Fruit fly (Drosophila melanogaster) whole organism, prepupa: ENCODE measurements around the gene CG14963.
A peak's percentile ranks its signal among the peaks of the same experiment; 100 is the strongest.

Experiments used
- CG10631 ChIP-seq: fragments of 200-800 bp; sonication (Bioruptor generic); optimal IDR thresholded peaks from 2 replicates; lab custom pipeline; 2016; ENCODE audit warnings: missing biosample characterization, missing genetic modification characterization
- CG11762 ChIP-seq: fragments of 200-800 bp; sonication (Bioruptor generic); optimal IDR thresholded peaks from 3 replicates; lab custom pipeline; 2016; ENCODE audit warnings: missing biosample characterization, missing genetic modification characterization; ENCODE audit not compliant: insufficient read depth
- CG11902 ChIP-seq: fragments of 200-800 bp; sonication (Bioruptor generic); optimal IDR thresholded peaks from 3 replicates; lab custom pipeline; 2016; ENCODE audit warnings: missing biosample characterization, missing genetic modification characterization
- CG15336 ChIP-seq: fragments of 200-800 bp; sonication (Bioruptor generic); IDR thresholded peaks from 2 replicates; pipeline ENCODE4 v1.3.6; 2022; ENCODE audit warnings: missing biosample characterization, missing genetic modification characterization
- CG3032 ChIP-seq: fragments of 200-800 bp; optimal IDR thresholded peaks from 2 replicates; lab custom pipeline; 2019; ENCODE audit warnings: missing biosample characterization, mild to moderate bottlenecking, missing genetic modification characterization, moderate library complexity
- CG31627 ChIP-seq: fragments of 200-800 bp; sonication (Bioruptor generic); optimal IDR thresholded peaks from 3 replicates; lab custom pipeline; 2016; ENCODE audit warnings: missing biosample characterization, missing genetic modification characterization
- CG32006 ChIP-seq: fragments of 200-800 bp; sonication (Bioruptor generic); optimal IDR thresholded peaks from 3 replicates; lab custom pipeline; 2017; ENCODE audit warnings: missing biosample characterization, mild to moderate bottlenecking, missing genetic modification characterization
- CG34406 ChIP-seq: fragments of 200-800 bp; sonication (Bioruptor generic); optimal IDR thresholded peaks from 3 replicates; lab custom pipeline; 2016; ENCODE audit warnings: missing biosample characterization, missing genetic modification characterization
- CG4318 ChIP-seq: fragments of 200-800 bp; sonication (Bioruptor generic); optimal IDR thresholded peaks from 3 replicates; lab custom pipeline; 2017; ENCODE audit warnings: missing biosample characterization, mild to moderate bottlenecking, missing genetic modification characterization
- CG6163 ChIP-seq: fragments of 200-800 bp; sonication (Bioruptor generic); IDR thresholded peaks from 3 replicates; pipeline ENCODE4 v1.3.6; 2022; ENCODE audit warnings: missing biosample characterization, missing genetic modification characterization
- CG7368 ChIP-seq: fragments of 200-800 bp; sonication (Bioruptor generic); optimal IDR thresholded peaks from 3 replicates; lab custom pipeline; 2016; ENCODE audit warnings: missing biosample characterization, missing genetic modification characterization
- CG8319 ChIP-seq: fragments of 200-800 bp; sonication (Bioruptor generic); optimal IDR thresholded peaks from 3 replicates; lab custom pipeline; 2016; ENCODE audit warnings: missing biosample characterization, missing genetic modification characterization
- CG8632 ChIP-seq: fragments of 200-800 bp; sonication (Bioruptor generic); optimal IDR thresholded peaks from 3 replicates; lab custom pipeline; 2016; ENCODE audit warnings: missing biosample characterization, missing genetic modification characterization
- Eip78C ChIP-seq: fragments of 200-800 bp; sonication (Bioruptor generic); peaks from one replicate; lab custom pipeline; 2016; ENCODE audit warnings: missing biosample characterization, missing genetic modification characterization
- Eip93F ChIP-seq: fragments of 200-800 bp; sonication (Bioruptor generic); optimal IDR thresholded peaks from 2 replicates; lab custom pipeline; 2016; ENCODE audit warnings: missing biosample characterization, mild to moderate bottlenecking, missing genetic modification characterization
- Gug ChIP-seq: fragments of 200-800 bp; sonication (Bioruptor generic); IDR thresholded peaks from 2 replicates; pipeline ENCODE4 v1.3.6; 2022; ENCODE audit warnings: missing biosample characterization, missing genetic modification characterization
- Hr38 ChIP-seq: sonication (Bioruptor generic); optimal IDR thresholded peaks from 2 replicates; lab custom pipeline; 2016; ENCODE audit warnings: missing biosample characterization, missing genetic modification characterization
- Hr39 ChIP-seq: fragments of 200-800 bp; sonication (Bioruptor generic); optimal IDR thresholded peaks from 2 replicates; lab custom pipeline; 2016; ENCODE audit warnings: missing biosample characterization, missing genetic modification characterization
- Lpt ChIP-seq: fragments of 200-800 bp; sonication (Bioruptor generic); optimal IDR thresholded peaks from 3 replicates; lab custom pipeline; 2016; ENCODE audit warnings: missing biosample characterization, missing genetic modification characterization
- Met ChIP-seq: fragments of 200-800 bp; sonication (Bioruptor generic); optimal IDR thresholded peaks from 3 replicates; lab custom pipeline; 2016; ENCODE audit warnings: missing biosample characterization, missing genetic modification characterization
- OdsH ChIP-seq: fragments of 200-800 bp; sonication (Bioruptor generic); optimal IDR thresholded peaks from 3 replicates; lab custom pipeline; 2016; ENCODE audit warnings: missing biosample characterization, missing genetic modification characterization
- Smox ChIP-seq: fragments of 200-800 bp; sonication (Bioruptor generic); optimal IDR thresholded peaks from 3 replicates; lab custom pipeline; 2016; ENCODE audit warnings: missing biosample characterization, missing genetic modification characterization
- Sox102F ChIP-seq: fragments of 200-800 bp; sonication (Bioruptor generic); optimal IDR thresholded peaks from 2 replicates; lab custom pipeline; 2016; ENCODE audit warnings: missing biosample characterization, mild to moderate bottlenecking, missing genetic modification characterization
- Sox14 ChIP-seq: fragments of 200-800 bp; sonication (Bioruptor generic); optimal IDR thresholded peaks from 3 replicates; lab custom pipeline; 2016; ENCODE audit warnings: missing biosample characterization, missing genetic modification characterization
- Sox15 ChIP-seq: fragments of 200-800 bp; sonication (Bioruptor generic); optimal IDR thresholded peaks from 3 replicates; lab custom pipeline; 2016; ENCODE audit warnings: missing biosample characterization, missing genetic modification characterization
- acj6 ChIP-seq: fragments of 200-800 bp; sonication (Bioruptor generic); optimal IDR thresholded peaks from 3 replicates; lab custom pipeline; 2016; ENCODE audit warnings: missing biosample characterization, missing genetic modification characterization
- dac ChIP-seq: fragments of 200-800 bp; sonication (Bioruptor generic); optimal IDR thresholded peaks from 2 replicates; lab custom pipeline; 2017; ENCODE audit warnings: missing biosample characterization, mild to moderate bottlenecking, missing genetic modification characterization
- dsx ChIP-seq: fragments of 200-800 bp; optimal IDR thresholded peaks from 3 replicates; lab custom pipeline; 2019; ENCODE audit warnings: missing biosample characterization, mild to moderate bottlenecking, missing genetic modification characterization, moderate library complexity; ENCODE audit not compliant: poor library complexity, severe bottlenecking
- eg ChIP-seq: fragments of 200-800 bp; sonication (Bioruptor generic); IDR thresholded peaks from 3 replicates; pipeline ENCODE4 v1.3.6; 2022; ENCODE audit warnings: missing biosample characterization, missing genetic modification characterization
- esn ChIP-seq: fragments of 200-800 bp; sonication (Bioruptor generic); optimal IDR thresholded peaks from 2 replicates; lab custom pipeline; 2016; ENCODE audit warnings: missing biosample characterization, mild to moderate bottlenecking, missing genetic modification characterization, moderate library complexity
- fkh ChIP-seq: fragments of 200-800 bp; sonication (Bioruptor generic); optimal IDR thresholded peaks from 3 replicates; lab custom pipeline; 2017; ENCODE audit warnings: missing biosample characterization, mild to moderate bottlenecking, missing genetic modification characterization, moderate library complexity
- net ChIP-seq: fragments of 200-800 bp; sonication (Bioruptor generic); optimal IDR thresholded peaks from 3 replicates; lab custom pipeline; 2016; ENCODE audit warnings: missing biosample characterization, missing genetic modification characterization
- pdm3 ChIP-seq: fragments of 200-800 bp; sonication (Bioruptor generic); optimal IDR thresholded peaks from 3 replicates; lab custom pipeline; 2016; ENCODE audit warnings: missing biosample characterization, missing genetic modification characterization
- salr ChIP-seq, 2 experiments: fragments of 200-800 bp; sonication (Bioruptor generic); optimal IDR thresholded peaks; 3 replicates each; lab custom pipeline; 2016 to 2018; ENCODE audit warnings: missing biosample characterization in 2 of 2, missing genetic modification characterization in 2 of 2, mild to moderate bottlenecking in 1 of 2
- ss ChIP-seq, 2 experiments: fragments of 200-800 bp; sonication (Bioruptor generic); optimal IDR thresholded peaks; 2 replicates in 1 of 2; 3 replicates in 1 of 2; lab custom pipeline; 2017 to 2018; ENCODE audit warnings: mild to moderate bottlenecking in 2 of 2, missing biosample characterization in 2 of 2, missing genetic modification characterization in 2 of 2, moderate library complexity in 1 of 2
- svp ChIP-seq: fragments of 200-800 bp; sonication (Bioruptor generic); peaks from one replicate; lab custom pipeline; 2016; ENCODE audit warnings: missing biosample characterization, missing genetic modification characterization
- topi ChIP-seq: fragments of 200-800 bp; sonication (Bioruptor generic); optimal IDR thresholded peaks from 3 replicates; lab custom pipeline; 2016; ENCODE audit warnings: missing biosample characterization, missing genetic modification characterization
- vri ChIP-seq: fragments of 200-800 bp; sonication (Bioruptor generic); optimal IDR thresholded peaks from 3 replicates; lab custom pipeline; 2016; ENCODE audit warnings: missing biosample characterization, mild to moderate bottlenecking, missing genetic modification characterization

CG14963 gene

dm6 chr3L:3126478-3126877 is 45.9 kb downstream of the CG14963 start:
- TF ChIP-seq dac (GFP tag; lab: Kevin White, UChicago) (no peak), CG10631 (GFP tag; lab: Kevin White, UChicago) (no peak), salr (GFP tag; optimal IDR thresholded peaks at IDR 0.05; lab: Kevin White, UChicago) (no peak), CG4318 (GFP tag; lab: Kevin White, UChicago) (no peak), ss (GFP tag; optimal IDR thresholded peaks at IDR 0.05; lab: Kevin White, UChicago) (peak in 1 of 2 experiments; percentile 10), CG11762 (GFP tag; lab: Kevin White, UChicago) (no peak), CG11902 (no peak), net (GFP tag; lab: Kevin White, UChicago) (no peak), Gug (GFP tag; lab: Robert Waterston, UW) (no peak), CG7368 (GFP tag; lab: Kevin White, UChicago) (no peak), Smox (GFP tag; lab: Kevin White, UChicago) (no peak), topi (GFP tag; lab: Kevin White, UChicago) (no peak), CG6163 (no peak), CG3032 (tag; lab: Kevin White, UChicago) (no peak), CG8319 (GFP tag; lab: Kevin White, UChicago) (no peak), eg (GFP tag; lab: Robert Waterston, UW) (no peak), svp (GFP tag; lab: Kevin White, UChicago) (peak; percentile 44)
- TF ChIP-seq, all 60 proteins: peak for 2

- peak; percentile 25 for TF ChIP-seq CG34406 (GFP tag; lab: Kevin White, UChicago)
- peak; percentile 6 for TF ChIP-seq CG10631 (GFP tag; lab: Kevin White, UChicago)
- peak; percentile 60 for TF ChIP-seq dsx (GFP tag; lab: Kevin White, UChicago)
- TF ChIP-seq Hr39 (GFP tag; lab: Kevin White, UChicago) = peak; percentile 19
- TF ChIP-seq pdm3 = peak; percentile 11
- TF ChIP-seq fkh (GFP tag; lab: Kevin White, UChicago) = peak; percentile 34
- peak; percentile 50 for TF ChIP-seq acj6 (GFP tag; lab: Kevin White, UChicago)
- peak; percentile 41 for TF ChIP-seq Met (GFP tag; lab: Kevin White, UChicago)
- TF ChIP-seq OdsH (GFP tag; lab: Kevin White, UChicago) = no peak
- no peak; the same call in 1 of the 2 replicates for TF ChIP-seq CG15336 (GFP tag; lab: Robert Waterston, UW)
- peak; percentile 28 for TF ChIP-seq vri
- TF ChIP-seq esn = peak; percentile 45
- TF ChIP-seq CG31627 (GFP tag; lab: Kevin White, UChicago) = peak; percentile 9
- peak; percentile 17 for TF ChIP-seq Smox (GFP tag; lab: Kevin White, UChicago)
- peak; percentile 1 for TF ChIP-seq Sox15 (GFP tag; lab: Kevin White, UChicago)
- no peak for TF ChIP-seq Gug (GFP tag; lab: Robert Waterston, UW)
- peak; percentile 92 for TF ChIP-seq Eip78C (GFP tag; lab: Kevin White, UChicago)
- no peak for TF ChIP-seq Eip93F (GFP tag; lab: Kevin White, UChicago)
- TF ChIP-seq Hr38 (GFP tag; lab: Kevin White, UChicago) = no peak
- TF ChIP-seq Lpt (GFP tag; lab: Kevin White, UChicago) = peak; percentile 22
- TF ChIP-seq CG7368 (GFP tag; lab: Kevin White, UChicago) = no peak
- TF ChIP-seq CG8632 = peak; percentile 21
- TF ChIP-seq Sox102F (GFP tag; lab: Kevin White, UChicago) = peak; percentile 48
- peak; percentile 9 for TF ChIP-seq CG4318 (GFP tag; lab: Kevin White, UChicago)
- peak; percentile 16 to 35 for TF ChIP-seq ss (GFP tag; optimal IDR thresholded peaks at IDR 0.05; lab: Kevin White, UChicago)
- TF ChIP-seq Sox14 (GFP tag; lab: Kevin White, UChicago) = peak; percentile 55
- TF ChIP-seq net (GFP tag; lab: Kevin White, UChicago) = no peak
- TF ChIP-seq CG32006 (GFP tag; lab: Kevin White, UChicago) = peak; percentile 47
These were observed 46.7 kb downstream of the CG14963 start for dm6 chr3L:3125649-3126130.
